Fruit fly (Drosophila melanogaster) whole organism, embryonic: ENCODE results near the gene iav.
A peak's percentile ranks its signal among the peaks of the same experiment; 100 is the strongest.

Experiments used
- CG10267 ChIP-seq: fragments of 200-800 bp; sonication (Bioruptor generic); optimal IDR thresholded peaks from 2 replicates; lab custom pipeline; 2018; ENCODE audit warnings: missing biosample characterization, mild to moderate bottlenecking, missing genetic modification characterization, moderate library complexity
- CG10366 ChIP-seq: fragments of 200-800 bp; sonication (Bioruptor generic); IDR thresholded peaks from 2 replicates; pipeline ENCODE4 v1.3.6; 2022; ENCODE audit warnings: missing biosample characterization, missing genetic modification characterization
- CG11398 ChIP-seq: fragments of 200-800 bp; sonication (Bioruptor generic); optimal IDR thresholded peaks from 2 replicates; lab custom pipeline; 2016; ENCODE audit warnings: missing biosample characterization, missing genetic modification characterization
- CG13123 ChIP-seq: fragments of 200-800 bp; sonication (Bioruptor generic); optimal IDR thresholded peaks from 2 replicates; lab custom pipeline; 2016; ENCODE audit warnings: missing biosample characterization, missing genetic modification characterization
- CG13894 ChIP-seq: fragments of 200-800 bp; sonication (Bioruptor generic); optimal IDR thresholded peaks from 3 replicates; lab custom pipeline; 2018; ENCODE audit warnings: missing biosample characterization, mild to moderate bottlenecking, missing genetic modification characterization, moderate library complexity
- CG14014 ChIP-seq: fragments of 200-800 bp; sonication (Bioruptor generic); IDR thresholded peaks from 2 replicates; pipeline ENCODE4 v1.3.6; 2022; ENCODE audit warnings: missing biosample characterization, missing genetic modification characterization
- CG15011 ChIP-seq: fragments of 200-800 bp; sonication (Bioruptor generic); optimal IDR thresholded peaks from 3 replicates; lab custom pipeline; 2018; ENCODE audit warnings: missing biosample characterization, mild to moderate bottlenecking, missing genetic modification characterization
- CG1647 ChIP-seq: fragments of 200-800 bp; sonication (Bioruptor generic); optimal IDR thresholded peaks from 3 replicates; lab custom pipeline; 2016; ENCODE audit warnings: missing biosample characterization, missing genetic modification characterization
- CG17568 ChIP-seq: fragments of 200-800 bp; sonication (Bioruptor generic); optimal IDR thresholded peaks from 2 replicates; lab custom pipeline; 2018; ENCODE audit warnings: missing biosample characterization, mild to moderate bottlenecking, missing genetic modification characterization, moderate library complexity
- CG18262 ChIP-seq: fragments of 200-800 bp; optimal IDR thresholded peaks from 3 replicates; lab custom pipeline; 2019; ENCODE audit warnings: missing biosample characterization, mild to moderate bottlenecking, missing genetic modification characterization, moderate library complexity
- CG2116 ChIP-seq: fragments of 200-800 bp; sonication (Bioruptor generic); optimal IDR thresholded peaks from 3 replicates; lab custom pipeline; 2018; ENCODE audit warnings: missing biosample characterization, mild to moderate bottlenecking, missing genetic modification characterization
- CG3995 ChIP-seq: fragments of 200-800 bp; sonication (Bioruptor generic); optimal IDR thresholded peaks from 3 replicates; lab custom pipeline; 2016; ENCODE audit warnings: missing biosample characterization, missing genetic modification characterization
- CG43689 ChIP-seq: fragments of 200-800 bp; sonication (Bioruptor generic); IDR thresholded peaks from 2 replicates; pipeline ENCODE4 v1.3.6; 2022; ENCODE audit warnings: missing biosample characterization, missing genetic modification characterization
- CG5245 ChIP-seq: fragments of 200-800 bp; sonication (Bioruptor generic); optimal IDR thresholded peaks from 3 replicates; lab custom pipeline; 2016; ENCODE audit warnings: missing biosample characterization, missing genetic modification characterization
- CG6654 ChIP-seq: fragments of 200-800 bp; sonication (Bioruptor generic); optimal IDR thresholded peaks from 2 replicates; lab custom pipeline; 2017; ENCODE audit warnings: missing biosample characterization, mild to moderate bottlenecking, missing genetic modification characterization
- CG6683 ChIP-seq: fragments of 200-800 bp; sonication (Bioruptor generic); optimal IDR thresholded peaks from 2 replicates; lab custom pipeline; 2017; ENCODE audit warnings: missing biosample characterization, mild to moderate bottlenecking, missing genetic modification characterization, missing genetic modification reagents
- CG7357 ChIP-seq: fragments of 200-800 bp; sonication (Bioruptor generic); IDR thresholded peaks from 3 replicates; pipeline ENCODE4 v1.3.6; 2022; ENCODE audit warnings: missing biosample characterization, missing genetic modification characterization
- CG7987 ChIP-seq: fragments of 200-800 bp; sonication (Bioruptor generic); optimal IDR thresholded peaks from 2 replicates; lab custom pipeline; 2018; ENCODE audit warnings: missing biosample characterization, mild to moderate bottlenecking, missing genetic modification characterization, moderate library complexity
- CrebB ChIP-seq: fragments of 200-800 bp; sonication (Bioruptor generic); optimal IDR thresholded peaks from 3 replicates; lab custom pipeline; 2018; ENCODE audit warnings: missing biosample characterization, mild to moderate bottlenecking, missing genetic modification characterization
- D ChIP-seq, 2 experiments: fragments of 200-800 bp in 1 of 2; fragments of >200 bp in 1 of 2; sonication (Bioruptor generic) in 1 of 2; optimal IDR thresholded peaks; 2 replicates in 1 of 2; 3 replicates in 1 of 2; lab custom pipeline; 2017; ENCODE audit warnings: mild to moderate bottlenecking in 1 of 2, missing biosample characterization in 1 of 2, missing genetic modification characterization in 1 of 2, missing genetic modification reagents in 1 of 2
- D19A ChIP-seq: fragments of 200-800 bp; optimal IDR thresholded peaks from 3 replicates; lab custom pipeline; 2019; ENCODE audit warnings: missing biosample characterization, mild to moderate bottlenecking, missing genetic modification characterization, moderate library complexity
- Dbx ChIP-seq: fragments of 200-800 bp; sonication (Bioruptor generic); IDR thresholded peaks from 3 replicates; pipeline ENCODE4 v1.3.6; 2022; ENCODE audit warnings: missing biosample characterization, missing genetic modification characterization
- Dip3 ChIP-seq: fragments of 200-800 bp; sonication (Bioruptor generic); optimal IDR thresholded peaks from 3 replicates; lab custom pipeline; 2016; ENCODE audit warnings: missing biosample characterization, missing genetic modification characterization
- HLHmδ ChIP-seq: fragments of 200-800 bp; sonication (Bioruptor generic); optimal IDR thresholded peaks from 2 replicates; lab custom pipeline; 2018; ENCODE audit warnings: missing biosample characterization, mild to moderate bottlenecking, missing genetic modification characterization, moderate library complexity
- HmgZ ChIP-seq: fragments of 200-800 bp; sonication (Bioruptor generic); optimal IDR thresholded peaks from 2 replicates; lab custom pipeline; 2018; ENCODE audit warnings: missing biosample characterization, mild to moderate bottlenecking, missing genetic modification characterization
- Hr78 ChIP-seq, 2 experiments: fragments of 200-800 bp in 1 of 2; fragments of >200 bp in 1 of 2; sonication (Bioruptor generic) in 1 of 2; optimal IDR thresholded peaks; 2 replicates each; lab custom pipeline; 2017 to 2019; ENCODE audit warnings: missing biosample characterization in 2 of 2, missing genetic modification characterization in 2 of 2, mild to moderate bottlenecking in 1 of 2, moderate library complexity in 1 of 2
- Pdp1 ChIP-seq, 2 experiments: fragments of 200-800 bp; sonication (Bioruptor generic); optimal IDR thresholded peaks; 3 replicates each; lab custom pipeline; 2016; ENCODE audit warnings: missing biosample characterization in 2 of 2, missing genetic modification characterization in 2 of 2, mild to moderate bottlenecking in 1 of 2, moderate library complexity in 1 of 2
- Trl ChIP-seq, 3 experiments: fragments of >200 bp in 2 of 3; fragments of 200-800 bp in 1 of 3; sonication (Bioruptor generic) in 1 of 3; optimal IDR thresholded peaks; 2 replicates in 1 of 3; 3 replicates in 2 of 3; lab custom pipeline; 2016 to 2017; ENCODE audit warnings: missing biosample characterization in 1 of 3, missing genetic modification characterization in 1 of 3
- Usf ChIP-seq: fragments of 200-800 bp; sonication (Bioruptor generic); optimal IDR thresholded peaks from 2 replicates; lab custom pipeline; 2017; ENCODE audit warnings: missing genotype, missing biosample characterization, missing genetic modification characterization
- al ChIP-seq: fragments of 200-800 bp; sonication (Bioruptor generic); IDR thresholded peaks from 2 replicates; pipeline ENCODE4 v1.3.6; 2022; ENCODE audit warnings: missing biosample characterization, missing genetic modification characterization
- ash1 ChIP-seq: fragments of 200-800 bp; sonication (Bioruptor generic); optimal IDR thresholded peaks from 2 replicates; lab custom pipeline; 2018; ENCODE audit warnings: missing biosample characterization, mild to moderate bottlenecking, missing genetic modification characterization
- cato ChIP-seq: fragments of 200-800 bp; sonication (Bioruptor generic); optimal IDR thresholded peaks from 2 replicates; lab custom pipeline; 2016; ENCODE audit warnings: missing biosample characterization, missing genetic modification characterization, borderline replicate concordance
- gro ChIP-seq: fragments of 200-800 bp; sonication (Bioruptor generic); optimal IDR thresholded peaks from 2 replicates; lab custom pipeline; 2016; ENCODE audit warnings: missing biosample characterization, missing genetic modification characterization
- her ChIP-seq: fragments of 200-800 bp; sonication (Bioruptor generic); optimal IDR thresholded peaks from 2 replicates; lab custom pipeline; 2016; ENCODE audit warnings: missing biosample characterization, missing genetic modification characterization
- hkb ChIP-seq, 2 experiments: fragments of 200-800 bp in 1 of 2; fragments of >200 bp in 1 of 2; sonication (Bioruptor generic) in 1 of 2; IDR thresholded peaks in 1 of 2; optimal IDR thresholded peaks in 1 of 2; 2 replicates each; pipeline versions ENCODE4 v1.3.6 to Lab custom; 2017 to 2022; ENCODE audit warnings: missing biosample characterization in 1 of 2, missing genetic modification characterization in 1 of 2
- kni ChIP-seq: fragments of 200-800 bp; sonication (Bioruptor generic); optimal IDR thresholded peaks from 3 replicates; lab custom pipeline; 2017; ENCODE audit warnings: mild to moderate bottlenecking, missing biosample characterization, missing genetic modification reagents, missing genetic modification characterization
- luna ChIP-seq: fragments of 200-800 bp; sonication (Bioruptor generic); optimal IDR thresholded peaks from 2 replicates; lab custom pipeline; 2016; ENCODE audit warnings: missing biosample characterization, missing genetic modification characterization
- odd ChIP-seq: fragments of 200-800 bp; sonication (Bioruptor generic); optimal IDR thresholded peaks from 2 replicates; lab custom pipeline; 2017; ENCODE audit warnings: missing biosample characterization, mild to moderate bottlenecking, missing genetic modification characterization
- pho ChIP-seq: fragments of 200-800 bp; sonication (Bioruptor generic); optimal IDR thresholded peaks from 2 replicates; lab custom pipeline; 2016; ENCODE audit warnings: missing biosample characterization, missing genetic modification characterization
- pum ChIP-seq: fragments of 200-800 bp; sonication (Bioruptor generic); optimal IDR thresholded peaks from 2 replicates; lab custom pipeline; 2016; ENCODE audit warnings: missing biosample characterization, missing genetic modification characterization
- rib ChIP-seq: fragments of 200-800 bp; sonication (Bioruptor generic); IDR thresholded peaks from 2 replicates; pipeline ENCODE4 v1.3.6; 2022; ENCODE audit warnings: missing biosample characterization, missing genetic modification characterization
- row ChIP-seq: fragments of 200-800 bp; sonication (Bioruptor generic); IDR thresholded peaks from 3 replicates; pipeline ENCODE4 v1.3.6; 2022; ENCODE audit warnings: missing biosample characterization, missing genetic modification characterization
- sens ChIP-seq: fragments of 200-800 bp; sonication (Bioruptor generic); peaks from one replicate; lab custom pipeline; 2016; ENCODE audit warnings: missing biosample characterization, missing genetic modification characterization
- shn ChIP-seq: fragments of 200-800 bp; sonication (Bioruptor generic); optimal IDR thresholded peaks from 3 replicates; lab custom pipeline; 2016; ENCODE audit warnings: missing biosample characterization, missing genetic modification characterization
- stc ChIP-seq: fragments of 200-800 bp; sonication (Bioruptor generic); IDR thresholded peaks from 2 replicates; pipeline ENCODE4 v1.3.6; 2022; ENCODE audit warnings: missing biosample characterization, missing genetic modification characterization
- z ChIP-seq: fragments of 200-800 bp; sonication (Bioruptor generic); IDR thresholded peaks from 3 replicates; pipeline ENCODE4 v1.3.6; 2022; ENCODE audit warnings: missing biosample characterization, missing genetic modification characterization
- zen2 ChIP-seq: fragments of 200-800 bp; sonication (Bioruptor generic); IDR thresholded peaks from 3 replicates; pipeline ENCODE4 v1.3.6; 2022; ENCODE audit warnings: missing biosample characterization, missing genetic modification characterization; ENCODE audit not compliant: partially characterized antibody

The iav gene

DNA sequence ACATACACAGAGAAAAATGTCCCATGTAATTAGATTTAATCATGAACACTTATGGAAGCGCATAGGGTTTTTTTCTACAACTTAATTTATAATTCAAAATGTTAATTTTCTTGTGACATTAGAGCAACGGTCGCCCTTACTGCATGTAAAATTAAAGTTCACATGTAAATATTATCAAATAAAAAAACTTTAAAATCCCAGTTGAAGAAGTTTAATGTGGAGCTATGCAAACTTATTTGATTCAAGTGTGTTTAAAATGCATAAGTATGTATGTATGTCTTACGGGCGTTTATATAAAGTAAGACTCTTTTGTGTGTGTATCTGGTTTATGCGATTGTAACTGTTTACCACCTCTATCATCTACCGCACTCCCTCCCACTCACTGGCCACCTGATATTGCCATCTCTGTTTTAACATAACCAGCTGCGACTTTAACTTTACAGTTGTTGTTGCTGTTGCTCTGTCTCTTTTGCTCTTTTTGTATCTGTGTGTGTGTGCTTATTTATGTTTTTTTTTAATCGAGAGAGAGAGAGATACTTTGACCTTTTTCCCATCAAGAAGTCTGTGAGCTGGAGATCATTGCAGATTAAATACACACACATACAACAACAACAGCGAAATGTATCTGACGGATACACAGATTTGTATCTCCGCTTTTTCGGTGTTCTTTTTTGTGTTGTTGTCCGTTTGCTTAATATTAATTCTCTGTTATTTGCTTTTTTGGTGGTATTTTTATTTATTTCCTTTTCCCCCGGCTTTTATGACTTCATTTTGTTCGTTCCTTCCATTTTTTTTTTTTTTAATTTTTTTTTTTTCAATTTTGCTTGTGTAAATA is 41.8 kb downstream of the iav start (continued):
- TF ChIP-seq CG3995, result no peak
- peak; percentile 34 for TF ChIP-seq CG15011 (GFP tag; lab: Kevin White, UChicago)
- TF ChIP-seq rib, result 0 out of 2 replicates have a peak, but pooled peaks have one; percentile 45
- TF ChIP-seq CG13894 (tag; lab: Kevin White, UChicago), result peak; percentile 57
- TF ChIP-seq CG6654, result peak; percentile 53
- no peak for TF ChIP-seq CG11398
- TF ChIP-seq stc (GFP tag; lab: Robert Waterston, UW), result peak; percentile 67; the same call in 1 of the 2 replicates
- peak; percentile 84 for TF ChIP-seq CG17568
- no peak for TF ChIP-seq D (optimal IDR thresholded peaks at IDR 0.05; lab: Kevin White, UChicago)
- peak; percentile 81 for TF ChIP-seq D (GFP tag; optimal IDR thresholded peaks at IDR 0.05; lab: Kevin White, UChicago)
- peak; percentile 81 for TF ChIP-seq pum (GFP tag; lab: Kevin White, UChicago)
- peak; percentile 70 for TF ChIP-seq pho
- peak; percentile 88 for TF ChIP-seq CG10366
- TF ChIP-seq CG6683 (GFP tag; lab: Kevin White, UChicago), result peak; percentile 68
- TF ChIP-seq cato (GFP tag; lab: Kevin White, UChicago), result peak; percentile 48
- peak; percentile 71 for TF ChIP-seq CrebB (tag; lab: Kevin White, UChicago)
- no peak for TF ChIP-seq al (GFP tag; lab: Robert Waterston, UW)
- peak; percentile 56; the same call in 2 of the 3 replicates for TF ChIP-seq CG7357 (GFP tag; lab: Robert Waterston, UW)
- TF ChIP-seq sens, result peak; percentile 97
- TF ChIP-seq CG43689, result peak; percentile 78
- peak; percentile 85 for TF ChIP-seq shn (GFP tag; lab: Kevin White, UChicago)
- TF ChIP-seq CG13123 (GFP tag; lab: Kevin White, UChicago), result peak; percentile 39
- TF ChIP-seq Pdp1 (GFP tag; optimal IDR thresholded peaks at IDR 0.05; lab: Kevin White, UChicago), result peak; percentile 82 to 84
- TF ChIP-seq CG5245, result peak; percentile 66
- peak; percentile 84 for TF ChIP-seq ash1 (GFP tag; lab: Kevin White, UChicago)
- peak; percentile 22 for TF ChIP-seq CG7987 (GFP tag; lab: Kevin White, UChicago)
- peak; percentile 56 for TF ChIP-seq CG2116 (GFP tag; lab: Kevin White, UChicago)
- no peak for TF ChIP-seq her (GFP tag; lab: Kevin White, UChicago)
- no peak for TF ChIP-seq luna
- peak; percentile 27 for TF ChIP-seq HLHmδ
- no peak for TF ChIP-seq zen2 (GFP tag; lab: Robert Waterston, UW)
- TF ChIP-seq HmgZ (tag; lab: Kevin White, UChicago), result peak; percentile 83
- TF ChIP-seq Dip3, result peak; percentile 18
- no peak for TF ChIP-seq hkb (optimal IDR thresholded peaks at IDR 0.05; lab: Kevin White, UChicago)
- peak; percentile 65 for TF ChIP-seq hkb (GFP tag; IDR thresholded peaks at IDR 0.05; lab: Robert Waterston, UW)
- TF ChIP-seq z, result no peak
- no peak for TF ChIP-seq Dbx (GFP tag; lab: Robert Waterston, UW)
- peak; percentile 89 for TF ChIP-seq CG18262 (tag; lab: Kevin White, UChicago)
- TF ChIP-seq gro (GFP tag; lab: Kevin White, UChicago), result peak; percentile 8
- TF ChIP-seq Usf (GFP tag; lab: Kevin White, UChicago), result peak; percentile 62
- peak; percentile 78 for TF ChIP-seq kni (GFP tag; lab: Kevin White, UChicago)
- peak; percentile 90 for TF ChIP-seq row (GFP tag; lab: Robert Waterston, UW)
- peak; percentile 83 for TF ChIP-seq odd (GFP tag; lab: Kevin White, UChicago)
- TF ChIP-seq Hr78 (GFP tag; optimal IDR thresholded peaks at IDR 0.05; lab: Kevin White, UChicago), result peak in 1 of 2 experiments; percentile 85
- TF ChIP-seq CG1647 (GFP tag; lab: Kevin White, UChicago), result no peak
- peak; percentile 70 for TF ChIP-seq CG10267 (tag; lab: Kevin White, UChicago)
- TF ChIP-seq Trl (optimal IDR thresholded peaks at IDR 0.05; lab: Kevin White, UChicago), result peak in 1 of 2 experiments; percentile 36
- TF ChIP-seq Trl (GFP tag; optimal IDR thresholded peaks at IDR 0.05; lab: Kevin White, UChicago), result peak; percentile 77
- peak; percentile 32; the same call in 1 of the 2 replicates for TF ChIP-seq CG14014 (GFP tag; lab: Robert Waterston, UW)
- peak; percentile 69 for TF ChIP-seq D19A (tag; lab: Kevin White, UChicago)
